Worm (Caenorhabditis elegans) whole organism, midembryonic: Measurements from ENCODE around the gene rsp-4.

Experiments used
- T22C8.4 ChIP-seq: fragments of 200-800 bp; sonication (Bioruptor generic); IDR thresholded peaks from 2 replicates; pipeline ENCODE4 v1.3.6; 2022; ENCODE audit warnings: missing genetic modification characterization, missing compliant biosample characterization
- cog-1 ChIP-seq: sonication (generic microtip); optimal IDR thresholded peaks from 2 replicates; lab custom pipeline; 2016; ENCODE audit warnings: missing genetic modification characterization, missing compliant biosample characterization
- flt-1 ChIP-seq: fragments of 200-800 bp; sonication (Bioruptor generic); IDR thresholded peaks from 2 replicates; pipeline ENCODE4 v1.3.6; 2022; ENCODE audit warnings: missing genetic modification characterization, missing compliant biosample characterization
- klf-2 ChIP-seq: fragments of 200-800 bp; sonication (Bioruptor generic); conservative IDR thresholded peaks from 2 replicates; pipeline ENCODE4 v1.3.6; 2022; ENCODE audit warnings: missing genetic modification reagents, missing genetic modification characterization, missing compliant biosample characterization
- med-1 ChIP-seq: sonication (generic microtip); optimal IDR thresholded peaks from 2 replicates; lab custom pipeline; 2017; ENCODE audit warnings: missing genetic modification characterization, mild to moderate bottlenecking, missing compliant biosample characterization, antibody characterized with exemption, missing genetic modification reagents; ENCODE audit not compliant: insufficient read depth
- ref-1 ChIP-seq: fragments of 200-800 bp; sonication (Bioruptor generic); conservative IDR thresholded peaks from 2 replicates; pipeline ENCODE4 v1.3.6; 2022; ENCODE audit warnings: missing genetic modification reagents, missing genetic modification characterization, missing compliant biosample characterization
- tab-1 ChIP-seq: fragments of 200-800 bp; sonication (Bioruptor generic); IDR thresholded peaks from 2 replicates; pipeline ENCODE4 v1.3.6; 2022; ENCODE audit warnings: missing genetic modification characterization, missing compliant biosample characterization
- ztf-23 ChIP-seq: fragments of 200-800 bp; sonication (Bioruptor generic); IDR thresholded peaks from 2 replicates; pipeline ENCODE4 v1.3.6; 2022; ENCODE audit warnings: missing genetic modification reagents, missing genetic modification characterization, missing compliant biosample characterization
- ztf-29 ChIP-seq: fragments of 200-800 bp; sonication (Bioruptor generic); IDR thresholded peaks from 2 replicates; pipeline ENCODE4 v1.3.6; 2022; ENCODE audit warnings: missing genetic modification reagents, missing genetic modification characterization, missing compliant biosample characterization

rsp-4 gene

ce11 chrII:5338301-5338700 lies 50.3 kb downstream of the rsp-4 start:
- TF ChIP-seq tab-1 = no peak
- TF ChIP-seq ztf-29 (GFP tag; lab: Robert Waterston, UW) = no peak
- no peak for TF ChIP-seq klf-2 (GFP tag; lab: Robert Waterston, UW)
- no peak for TF ChIP-seq cog-1
- TF ChIP-seq flt-1 (GFP tag; lab: Robert Waterston, UW) = no peak
- TF ChIP-seq med-1 (GFP tag; lab: Kevin White, UChicago) = no peak
- TF ChIP-seq ztf-23 (GFP tag; lab: Robert Waterston, UW) = no peak
- no peak for TF ChIP-seq T22C8.4 (GFP tag; lab: Robert Waterston, UW)

- TF ChIP-seq klf-2 (GFP tag; lab: Robert Waterston, UW) (no peak), flt-1 (GFP tag; lab: Robert Waterston, UW) (no peak), cog-1 (no peak), tab-1 (no peak), ztf-29 (GFP tag; lab: Robert Waterston, UW) (no peak), med-1 (GFP tag; lab: Kevin White, UChicago) (no peak), T22C8.4 (GFP tag; lab: Robert Waterston, UW) (no peak), ztf-23 (GFP tag; lab: Robert Waterston, UW) (no peak), ref-1 (no peak)
These were observed 51.2 kb downstream of the rsp-4 start for ce11 chrII:5337495-5337840.
